Fruit fly (Drosophila melanogaster): ENCODE data around the gene vls.

vls gene

dm6 chr2L:20104526-20104925, 39.0 kb upstream of the vls start (continued):
- TF ChIP-seq chm (GFP tag; IDR thresholded peaks at IDR 0.05) (no peak), chinmo (GFP tag; IDR thresholded peaks at IDR 0.05; ENCODE audit: partially characterized antibody) (0 out of 4 replicates have a peak, but pooled peaks have one; percentile 52), dimm (GFP tag; IDR thresholded peaks at IDR 0.05) (no peak), cato (GFP tag; optimal IDR thresholded peaks at IDR 0.05; ENCODE audit: borderline replicate concordance) (no peak), sima (GFP tag; optimal IDR thresholded peaks at IDR 0.05) (no peak), CG10209 (GFP tag; optimal IDR thresholded peaks at IDR 0.05) (no peak), Myb (GFP tag; optimal IDR thresholded peaks at IDR 0.05) (no peak), pros (GFP tag; optimal IDR thresholded peaks at IDR 0.05) (no peak), NC2α (GFP tag; optimal IDR thresholded peaks at IDR 0.05) (peak; percentile 31), CG14710 (tag; optimal IDR thresholded peaks at IDR 0.05) (peak; percentile 0), C15 (GFP tag; IDR thresholded peaks at IDR 0.05) (no peak), p53 (GFP tag; optimal IDR thresholded peaks at IDR 0.05) (no peak), CG12391 (tag; optimal IDR thresholded peaks at IDR 0.05) (no peak), mirr (GFP tag; optimal IDR thresholded peaks at IDR 0.05) (no peak), pnt (GFP tag; optimal IDR thresholded peaks at IDR 0.05) (no peak), Rx (GFP tag; IDR thresholded peaks at IDR 0.05) (0 out of 2 replicates have a peak, but pooled peaks have one; percentile 11), CG9215 (GFP tag; IDR thresholded peaks at IDR 0.05) (no peak), Hmx (GFP tag; optimal IDR thresholded peaks at IDR 0.05) (no peak)

DNA sequence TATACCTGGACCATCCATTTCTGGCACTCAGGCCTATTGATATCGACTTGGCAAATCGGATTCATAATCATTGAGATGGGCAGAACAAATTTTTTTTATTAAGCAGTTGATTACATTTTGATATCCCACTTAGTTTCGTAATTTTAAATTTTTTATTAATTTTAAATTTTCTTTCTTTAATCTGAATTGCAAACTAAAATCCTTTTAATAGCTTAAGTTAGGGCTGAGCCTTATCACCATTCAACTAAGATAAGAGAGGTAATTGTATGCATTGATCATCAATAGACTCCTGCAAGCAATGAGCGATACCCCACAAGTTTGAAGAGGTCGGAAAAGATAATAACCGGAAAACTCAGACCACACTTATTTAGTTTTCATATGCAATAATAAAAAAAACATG, 38.6 kb upstream of the vls start, which contains the start of gene CG13970:
Gene CG13970 (minus strand): TSS at position 101 of the 400 bp plus-strand sequence.
- TF ChIP-seq danr (GFP tag; IDR thresholded peaks at IDR 0.05): no peak
- TF ChIP-seq CG14710 (tag; optimal IDR thresholded peaks at IDR 0.05): no peak

DNA sequence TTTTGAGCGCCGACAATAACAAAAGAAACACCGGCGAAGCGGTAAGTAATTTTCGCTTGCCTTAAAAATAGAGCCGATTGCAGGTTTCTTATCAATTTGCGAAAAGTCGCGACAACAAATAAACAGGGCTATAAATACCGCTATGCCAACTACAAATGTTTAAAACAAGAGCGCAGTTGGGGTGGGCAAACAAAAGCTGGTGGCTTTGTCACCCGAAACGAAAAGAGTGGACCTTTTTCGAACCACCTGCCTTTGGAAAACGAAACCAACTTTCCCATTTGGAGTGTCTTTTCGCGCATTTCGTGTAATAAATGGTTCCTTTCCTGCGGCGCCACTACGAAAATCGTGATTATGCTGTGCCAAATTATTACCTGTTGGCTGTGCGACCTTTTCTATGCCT, 32.7 kb upstream of the vls start:
- TF ChIP-seq sim (GFP tag; IDR thresholded peaks at IDR 0.05) (no peak), Hmx (GFP tag; optimal IDR thresholded peaks at IDR 0.05) (no peak), tna (GFP tag; IDR thresholded peaks at IDR 0.05; ENCODE audit: partially characterized antibody) (no peak), CG10654 (GFP tag; optimal IDR thresholded peaks at IDR 0.05) (no peak), CG6175 (GFP tag; IDR thresholded peaks at IDR 0.05) (no peak), CG6765 (GFP tag; optimal IDR thresholded peaks at IDR 0.05) (no peak), Dp (GFP tag; optimal IDR thresholded peaks at IDR 0.05) (peak; percentile 61), ATbp (GFP tag; optimal IDR thresholded peaks at IDR 0.05) (no peak), Kr (GFP tag; optimal IDR thresholded peaks at IDR 0.05) (no peak), CG12104 (GFP tag; optimal IDR thresholded peaks at IDR 0.05) (no peak), odd (GFP tag; optimal IDR thresholded peaks at IDR 0.05) (no peak), trh (GFP tag; optimal IDR thresholded peaks at IDR 0.05) (no peak), CG15601 (tag; optimal IDR thresholded peaks at IDR 0.05) (no peak), GATAe (GFP tag; conservative IDR thresholded peaks at IDR 0.05) (no peak), pzg (GFP tag; optimal IDR thresholded peaks at IDR 0.05) (peak; percentile 8), HmgD (GFP tag; optimal IDR thresholded peaks at IDR 0.05) (no peak), sima (GFP tag; optimal IDR thresholded peaks at IDR 0.05) (no peak), CG18599 (GFP tag; optimal IDR thresholded peaks at IDR 0.05) (no peak), ham (GFP tag; IDR thresholded peaks at IDR 0.05) (no peak), CG10979 (tag; optimal IDR thresholded peaks at IDR 0.05) (no peak), mam (GFP tag; optimal IDR thresholded peaks at IDR 0.05) (peak; percentile 17), Fer1 (GFP tag; optimal IDR thresholded peaks at IDR 0.05) (no peak), CG13287 (GFP tag; IDR thresholded peaks at IDR 0.05; ENCODE audit: partially characterized antibody) (no peak), pum (GFP tag; optimal IDR thresholded peaks at IDR 0.05) (no peak), row (GFP tag; IDR thresholded peaks at IDR 0.05) (peak; percentile 47), zfh2 (GFP tag; optimal IDR thresholded peaks at IDR 0.05) (no peak), ara (GFP tag; IDR thresholded peaks at IDR 0.05) (no peak), CG2120 (GFP tag; optimal IDR thresholded peaks at IDR 0.05) (peak; percentile 3), CG7271 (tag; optimal IDR thresholded peaks at IDR 0.05) (no peak), CG8944 (GFP tag; optimal IDR thresholded peaks at IDR 0.05) (no peak), CG30431 (GFP tag; optimal IDR thresholded peaks at IDR 0.05) (no peak), lmd (GFP tag; IDR thresholded peaks at IDR 0.05) (0 out of 2 replicates have a peak, but pooled peaks have one; percentile 7)

All from whole organism, embryonic.